Fruit fly (Drosophila melanogaster) ovary, adult (tissue): ENCODE data around the gene Nhe3.

ENCODE experiments used
- CG17801 ChIP-seq: fragments of 200-800 bp; optimal IDR thresholded peaks from 2 replicates; lab custom pipeline; 2019; ENCODE audit warnings: missing biosample characterization, mild to moderate bottlenecking, missing genetic modification characterization, moderate library complexity; ENCODE audit not compliant: partially characterized antibody

Gene Nhe3

DNA sequence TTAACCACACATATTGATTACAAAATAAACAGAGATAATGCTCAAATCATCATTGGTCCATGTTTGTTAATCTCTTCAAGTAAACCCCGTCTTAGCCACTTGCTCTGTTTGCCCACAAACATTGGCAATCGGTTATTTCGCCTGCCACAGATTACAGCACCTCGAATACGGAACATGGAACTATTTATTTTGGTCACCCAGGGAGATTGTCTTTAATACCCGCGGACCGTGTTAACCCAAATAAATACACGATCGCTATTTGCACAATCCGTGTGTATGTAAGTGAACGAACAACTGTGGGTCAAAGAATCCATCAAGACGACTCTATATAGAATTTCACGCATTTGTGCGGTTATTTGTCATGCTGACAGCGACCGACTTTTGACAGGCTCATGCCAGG is 16.6 kb upstream of the Nhe3 start:
- no peak for TF ChIP-seq CG17801 (GFP tag; lab: Kevin White, UChicago)

DNA sequence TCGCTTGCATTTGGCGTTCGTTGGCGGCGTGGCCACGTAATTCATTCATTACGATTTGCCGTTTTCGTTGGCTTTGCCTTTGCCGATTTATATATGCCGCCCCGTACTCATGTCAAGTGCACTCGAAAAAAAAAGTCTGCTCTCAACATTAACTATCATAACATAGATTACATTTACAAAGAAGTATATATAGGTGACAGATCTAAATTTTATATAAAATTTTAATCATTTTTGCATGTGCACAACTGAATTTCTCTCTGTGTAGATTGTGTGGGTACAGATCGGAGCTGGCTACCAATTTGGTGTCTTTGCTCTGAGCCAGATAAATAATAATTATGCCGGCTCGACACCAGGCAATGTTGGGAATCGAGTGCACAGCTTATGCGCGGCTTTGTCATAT is 14.2 kb upstream of the Nhe3 start:
- no peak for TF ChIP-seq CG17801 (GFP tag; lab: Kevin White, UChicago)

DNA sequence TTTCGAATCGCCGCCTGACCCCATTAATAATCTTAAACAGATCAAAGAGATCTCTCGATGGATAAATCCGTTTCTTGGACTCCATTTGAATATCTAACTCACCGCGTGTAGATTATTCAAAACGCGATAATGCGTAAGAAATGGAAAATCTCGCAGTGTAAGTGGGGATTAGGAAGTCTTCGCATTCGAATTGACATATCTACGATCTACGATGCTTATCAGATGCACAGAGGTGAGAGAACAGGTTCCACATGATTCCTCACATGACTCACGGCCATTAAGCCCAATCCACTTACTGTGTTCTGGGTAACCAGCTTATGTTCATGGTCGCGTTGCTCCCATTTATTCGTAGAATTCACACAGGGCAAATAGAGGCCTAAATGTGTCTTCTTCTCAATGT is 12.1 kb upstream of the Nhe3 start:
- TF ChIP-seq CG17801 (GFP tag; lab: Kevin White, UChicago) = no peak

DNA sequence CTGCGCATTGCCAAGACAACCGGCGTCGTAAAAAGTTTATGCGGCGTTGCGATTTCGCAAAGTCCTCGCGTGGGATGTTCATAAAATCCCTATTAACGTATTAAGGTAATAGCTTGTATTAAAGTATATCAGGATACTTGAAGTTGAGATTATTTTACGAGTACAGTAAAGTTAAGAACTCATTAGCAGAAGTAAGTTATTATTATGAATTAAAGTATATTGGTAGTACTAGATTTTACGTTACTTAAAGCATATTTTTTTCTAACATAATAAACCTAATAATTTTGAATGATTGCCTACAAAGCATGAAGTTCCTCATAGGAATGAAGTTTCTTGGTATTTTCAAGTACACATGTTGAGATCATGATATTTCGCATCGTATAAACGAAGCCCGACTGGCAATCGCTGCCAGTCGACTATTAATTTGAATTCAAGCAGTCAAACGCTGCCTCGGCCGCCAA is 9.7 kb upstream of the Nhe3 start:
- TF ChIP-seq CG17801 (GFP tag; lab: Kevin White, UChicago) = no peak

DNA sequence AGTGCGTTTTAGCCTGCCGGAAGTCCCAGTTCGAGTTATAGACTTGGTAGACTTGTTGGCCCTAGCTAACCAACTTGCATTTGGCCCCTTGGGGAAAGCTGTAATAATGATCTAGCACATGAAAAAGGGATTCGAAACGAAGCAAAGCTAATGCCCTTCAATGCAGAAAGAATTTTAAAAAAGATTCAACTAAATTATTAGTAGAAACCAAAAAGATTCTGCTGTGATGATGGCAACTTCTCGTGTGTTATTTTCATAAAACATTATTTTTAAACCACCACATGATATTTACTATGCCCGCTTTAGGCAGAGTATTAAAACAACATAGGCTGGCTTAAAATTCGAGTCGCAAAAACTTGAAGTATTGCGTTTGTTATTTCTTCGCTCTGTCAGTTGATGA is 7.9 kb upstream of the Nhe3 start:
- no peak for TF ChIP-seq CG17801 (GFP tag; lab: Kevin White, UChicago)

DNA sequence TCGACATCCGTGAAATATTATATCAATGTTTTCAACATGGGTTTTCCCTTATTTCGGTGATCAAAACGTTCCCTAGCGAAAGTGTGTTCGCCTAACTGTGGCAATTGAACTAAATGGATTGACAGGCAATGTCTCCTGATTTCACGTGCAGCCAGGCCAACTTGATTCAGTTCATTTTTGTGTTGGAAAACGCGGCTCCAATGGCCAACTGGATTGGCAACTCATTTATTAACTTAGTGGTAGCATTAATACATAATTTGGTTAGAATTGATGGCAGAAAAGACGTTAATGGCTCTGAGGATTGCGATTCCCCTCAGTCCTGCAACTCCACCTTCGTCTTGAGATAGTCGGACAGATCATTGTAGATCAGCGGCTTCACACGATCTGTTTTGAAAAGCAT is 2.4 kb upstream of the Nhe3 start, which contains the start of gene CG11327:
Gene CG11327, minus strand, starts transcription at position 101 of the 400 bp plus-strand sequence.
- no peak for TF ChIP-seq CG17801 (GFP tag; lab: Kevin White, UChicago)

DNA sequence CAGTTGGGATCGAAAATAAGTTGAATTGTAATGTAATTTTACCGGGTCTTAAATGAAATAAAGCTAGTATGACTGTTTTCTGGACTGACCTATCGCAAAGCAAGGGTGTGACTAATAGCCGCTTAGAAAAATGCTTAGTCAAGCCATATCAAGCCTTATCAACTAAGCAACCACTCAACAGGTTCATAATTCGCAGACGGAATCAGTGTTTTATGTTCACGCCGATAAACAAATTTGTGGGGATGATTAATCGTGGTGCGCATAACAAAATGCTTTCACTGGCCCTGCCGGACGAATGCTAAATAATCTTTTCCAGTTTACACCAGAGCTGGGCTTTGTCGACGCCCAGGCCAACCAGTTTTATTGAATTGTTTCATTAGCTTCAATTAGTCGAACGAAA is 1.3 kb downstream of the Nhe3 start:
- TF ChIP-seq CG17801 (GFP tag; lab: Kevin White, UChicago) = no peak

DNA sequence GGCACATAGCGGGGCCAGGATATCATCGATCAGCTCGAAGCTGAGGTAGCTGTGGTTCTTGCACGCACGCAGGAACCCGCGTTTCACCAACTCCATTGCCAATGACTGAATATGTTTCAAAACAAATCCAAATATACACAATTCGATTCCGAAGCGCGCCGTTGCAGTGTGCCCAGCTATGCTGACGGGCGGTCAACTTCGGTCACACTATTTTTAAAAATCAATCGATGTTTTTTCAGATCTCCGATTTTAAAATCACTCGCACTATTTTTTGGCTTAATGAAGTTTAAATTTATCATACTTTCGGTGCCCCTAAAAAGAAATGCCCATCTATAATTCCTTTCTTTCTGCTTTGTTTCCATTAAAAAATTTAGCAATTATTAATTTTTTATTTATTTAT is 6.7 kb downstream of the Nhe3 start, which contains the start of gene Nse1:
Gene Nse1, minus strand, starts transcription at position 173 of the 400 bp plus-strand sequence.
- no peak for TF ChIP-seq CG17801 (GFP tag; lab: Kevin White, UChicago)

DNA sequence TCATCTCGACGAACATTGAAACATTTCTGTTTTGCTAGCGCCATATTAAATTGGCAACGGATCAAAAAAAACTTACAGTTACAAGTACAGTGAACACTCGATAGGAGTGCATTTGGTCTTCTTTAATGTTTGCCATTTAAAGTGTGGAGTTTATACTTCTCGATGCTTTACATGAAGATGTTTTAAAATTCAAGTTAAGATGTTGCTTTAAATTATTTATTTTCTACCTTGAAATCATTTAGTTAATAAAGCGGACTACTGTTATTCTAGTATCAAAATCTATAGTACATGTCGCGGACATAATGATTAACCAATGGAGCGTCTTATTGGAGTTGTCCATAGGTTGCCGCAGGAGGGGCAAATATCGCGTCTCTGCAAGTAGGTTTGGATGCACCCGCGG is 7.6 kb downstream of the Nhe3 start, which contains the start of gene cort:
Gene cort, minus strand, starts transcription at position 101 of the 400 bp plus-strand sequence.
- peak; percentile 3 for TF ChIP-seq CG17801 (GFP tag; lab: Kevin White, UChicago)

DNA sequence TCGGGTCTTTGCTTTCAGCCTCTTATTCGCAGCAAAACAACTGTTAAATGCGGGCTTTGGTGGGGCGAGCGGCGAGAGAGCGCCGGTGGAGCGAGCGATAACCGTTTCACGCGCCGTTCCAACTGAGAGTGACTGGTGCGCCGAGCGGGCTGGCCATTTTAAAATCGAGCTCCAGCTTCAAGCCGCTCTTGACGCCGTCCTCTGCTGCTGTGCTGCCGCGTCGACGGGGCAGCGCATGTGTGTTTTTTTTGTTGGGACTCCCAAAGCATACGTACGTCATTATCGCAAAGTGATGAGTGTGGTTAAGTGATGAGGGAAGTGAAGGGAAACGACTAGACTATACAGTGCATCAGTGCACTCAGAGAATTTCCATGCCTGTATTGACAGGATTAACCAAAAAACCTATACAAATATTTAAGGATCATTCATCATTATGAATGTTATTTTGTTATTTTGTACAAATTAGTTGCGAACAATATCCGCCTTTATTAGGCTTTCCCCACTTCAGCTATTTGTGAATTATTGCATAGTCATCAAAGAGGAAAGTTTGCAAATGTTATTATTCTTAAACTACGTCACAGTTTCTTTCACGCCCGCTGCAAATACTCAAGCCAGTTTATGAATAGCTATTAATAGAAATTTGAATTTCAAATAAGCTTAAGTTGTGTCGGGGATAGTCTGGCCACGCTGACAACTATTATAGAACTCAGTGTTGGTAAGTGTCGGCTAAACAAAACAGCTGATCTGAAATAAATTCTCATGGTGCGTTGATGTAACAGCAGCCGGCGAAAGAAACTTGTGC is 10.8 kb downstream of the Nhe3 start, which contains the start of gene Spn27A:
Gene Spn27A, minus strand, starts transcription at position 137 of the 802 bp plus-strand sequence.
- TF ChIP-seq CG17801 (GFP tag; lab: Kevin White, UChicago) = peak; percentile 76

DNA sequence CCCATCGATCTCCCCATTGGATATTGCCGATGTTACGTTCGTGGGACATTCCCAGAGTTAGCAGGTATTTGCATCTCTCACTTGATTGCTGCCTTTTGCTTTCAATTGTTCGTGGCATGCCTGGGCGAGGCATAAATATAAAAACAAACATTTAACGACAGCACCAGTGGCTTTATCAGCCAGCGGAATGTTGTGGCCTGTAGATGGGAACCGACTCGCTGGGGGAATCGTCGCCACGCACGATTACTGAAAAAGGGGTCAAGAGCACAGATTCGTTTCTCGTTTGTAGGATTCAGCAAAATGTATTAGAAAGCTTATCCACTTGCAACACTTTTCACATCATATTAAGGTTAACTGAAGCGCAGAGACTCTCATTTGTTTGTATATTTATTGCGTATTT is 12.8 kb downstream of the Nhe3 start:
- TF ChIP-seq CG17801 (GFP tag; lab: Kevin White, UChicago) = no peak

DNA sequence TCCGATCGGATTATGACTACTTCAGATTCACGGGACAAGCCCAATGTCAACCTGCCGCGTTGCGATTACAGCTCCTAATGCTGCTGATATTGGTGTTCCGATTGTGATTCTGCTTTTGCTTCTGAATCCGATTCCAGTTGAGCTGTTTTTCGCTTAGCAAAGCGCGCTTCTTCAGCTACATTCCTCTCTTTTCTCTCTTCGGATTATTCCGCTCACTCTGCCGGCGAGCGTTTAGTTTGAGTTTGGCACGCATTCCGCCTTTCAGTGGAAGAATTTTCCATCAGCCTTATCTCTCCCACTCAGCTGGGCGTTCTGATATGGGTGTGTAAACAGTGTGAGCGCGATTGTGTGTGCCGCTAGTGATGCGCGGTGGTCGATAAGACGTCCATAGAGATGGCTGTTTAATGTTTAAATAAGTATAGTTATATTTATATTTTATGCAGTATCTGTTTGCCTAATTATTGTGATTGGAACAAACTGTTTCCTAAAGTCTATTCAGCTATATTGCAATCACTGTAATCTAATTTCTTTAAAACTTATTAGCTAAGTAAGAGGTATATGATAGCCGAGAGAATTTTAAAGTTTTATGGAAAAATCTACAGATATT is 16.3 kb downstream of the Nhe3 start, which contains the start of gene Galt:
Gene Galt, minus strand, starts transcription at position 315 of the 607 bp plus-strand sequence.
- peak; percentile 39 for TF ChIP-seq CG17801 (GFP tag; lab: Kevin White, UChicago)

DNA sequence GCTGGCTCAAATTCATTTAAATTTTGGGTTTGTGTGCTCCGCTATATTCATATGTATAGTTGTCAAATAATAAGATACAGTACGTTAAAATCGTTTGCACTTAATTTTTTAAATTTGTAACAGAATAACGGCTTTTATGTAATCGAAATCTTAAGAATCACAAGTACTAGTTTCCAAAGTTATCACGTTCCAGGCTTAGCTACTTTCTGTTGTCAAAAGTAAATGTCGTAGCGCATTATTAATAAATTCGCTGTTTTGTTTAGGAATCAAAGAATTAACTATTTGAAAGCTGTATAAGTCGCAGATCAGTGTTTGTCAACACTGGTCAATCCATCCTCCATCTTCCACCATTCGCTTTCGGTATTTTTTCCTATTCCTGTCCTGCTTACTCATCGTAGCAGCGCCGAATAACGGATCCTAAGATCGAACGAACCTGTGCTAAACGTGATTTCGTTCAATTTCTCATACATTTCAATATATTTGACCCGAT is 20.6 kb downstream of the Nhe3 start, which contains the start of the genes CG13771, CG34310 and cup:
Gene CG13771, minus strand, starts transcription at position 51 of the 490 bp plus-strand sequence.
Gene CG34310, plus strand, starts transcription at position 103 of the 490 bp plus-strand sequence.
Gene cup, plus strand, starts transcription at position 103 of the 490 bp plus-strand sequence.
- no peak for TF ChIP-seq CG17801 (GFP tag; lab: Kevin White, UChicago)

DNA sequence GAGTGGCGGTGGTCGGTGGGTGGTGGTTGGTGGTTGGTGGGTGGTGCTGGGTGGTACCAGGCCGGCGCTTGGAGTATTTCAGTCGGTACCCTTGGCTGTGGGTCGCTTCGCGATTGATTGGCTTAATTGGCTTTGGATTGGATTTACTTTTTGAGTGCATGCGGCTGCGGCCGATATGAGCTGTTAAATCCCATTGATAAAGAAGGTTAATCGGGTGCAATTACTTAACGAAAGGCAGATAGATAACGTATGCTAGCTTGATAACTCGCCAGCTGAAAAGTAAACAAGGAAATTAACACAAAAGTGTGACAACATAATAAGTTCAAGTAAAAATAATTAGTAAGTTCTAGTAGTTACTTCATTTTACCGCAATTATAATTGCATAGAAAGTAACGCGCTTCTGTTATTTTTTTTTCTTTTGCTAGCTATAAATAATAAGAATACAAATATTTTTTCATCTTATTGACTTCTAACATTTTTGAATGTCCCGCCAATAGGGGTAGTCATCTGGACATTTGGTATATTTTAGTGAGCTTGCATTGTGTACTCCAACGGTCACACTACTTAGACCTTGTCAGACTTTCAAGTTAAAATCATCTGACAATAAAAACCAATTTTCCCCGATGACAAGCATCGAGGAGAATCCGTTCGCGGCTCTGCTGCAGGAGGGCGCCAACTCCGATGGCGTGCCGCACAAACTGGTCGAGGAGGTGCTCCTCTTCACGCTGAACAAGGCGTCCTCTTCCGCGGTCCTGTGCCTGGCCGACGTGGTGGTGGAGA is 26.0 kb downstream of the Nhe3 start, which contains the start of the genes CG31636 and Ube4A:
Gene CG31636, minus strand, starts transcription at position 184 of the 780 bp plus-strand sequence.
Gene Ube4A, plus strand, starts transcription at position 549 of the 780 bp plus-strand sequence.
- TF ChIP-seq CG17801 (GFP tag; lab: Kevin White, UChicago) = no peak
